Worm (Caenorhabditis elegans) whole organism, L4 larva: ENCODE results near the gene F43C1.7.

ENCODE experiments used
- fkh-10 ChIP-seq: fragments of 150-350 bp; optimal IDR thresholded peaks from 2 replicates; lab custom pipeline; 2014; ENCODE audit warnings: missing biosample characterization, missing genetic modification reagents, missing genetic modification characterization
- nhr-25 ChIP-seq: sonication (generic microtip); optimal IDR thresholded peaks from 2 replicates; lab custom pipeline; 2017; ENCODE audit warnings: missing genetic modification characterization, mild to moderate bottlenecking, missing compliant biosample characterization, antibody characterized with exemption, moderate library complexity, borderline replicate concordance; ENCODE audit not compliant: insufficient read depth
- nhr-42 ChIP-seq: fragments of 200-800 bp; sonication (Bioruptor generic); IDR thresholded peaks from 2 replicates; pipeline ENCODE4 v1.3.6; 2022; ENCODE audit warnings: missing genetic modification characterization, missing compliant biosample characterization

ce11 chrIII:4271059-4271458 lies 28.7 kb upstream of the F43C1.7 start:
- TF ChIP-seq fkh-10 (GFP tag; lab: Kevin White, UChicago) (no peak), nhr-42 (GFP tag; lab: Robert Waterston, UW) (no peak), nhr-25 (no peak)
